Worm (Caenorhabditis elegans) whole organism, late embryonic: ENCODE measurements around the gene ret-1.

ENCODE experiments used
- ceh-34 ChIP-seq: sonication (generic microtip); optimal IDR thresholded peaks from 2 replicates; lab custom pipeline; 2016; ENCODE audit warnings: mild to moderate bottlenecking, missing genetic modification characterization, missing compliant biosample characterization
- pha-4 ChIP-seq: fragments of 150-350 bp; optimal IDR thresholded peaks from 2 replicates; lab custom pipeline; 2018; ENCODE audit warnings: missing biosample characterization, missing genetic modification reagents, missing genetic modification characterization

DNA sequence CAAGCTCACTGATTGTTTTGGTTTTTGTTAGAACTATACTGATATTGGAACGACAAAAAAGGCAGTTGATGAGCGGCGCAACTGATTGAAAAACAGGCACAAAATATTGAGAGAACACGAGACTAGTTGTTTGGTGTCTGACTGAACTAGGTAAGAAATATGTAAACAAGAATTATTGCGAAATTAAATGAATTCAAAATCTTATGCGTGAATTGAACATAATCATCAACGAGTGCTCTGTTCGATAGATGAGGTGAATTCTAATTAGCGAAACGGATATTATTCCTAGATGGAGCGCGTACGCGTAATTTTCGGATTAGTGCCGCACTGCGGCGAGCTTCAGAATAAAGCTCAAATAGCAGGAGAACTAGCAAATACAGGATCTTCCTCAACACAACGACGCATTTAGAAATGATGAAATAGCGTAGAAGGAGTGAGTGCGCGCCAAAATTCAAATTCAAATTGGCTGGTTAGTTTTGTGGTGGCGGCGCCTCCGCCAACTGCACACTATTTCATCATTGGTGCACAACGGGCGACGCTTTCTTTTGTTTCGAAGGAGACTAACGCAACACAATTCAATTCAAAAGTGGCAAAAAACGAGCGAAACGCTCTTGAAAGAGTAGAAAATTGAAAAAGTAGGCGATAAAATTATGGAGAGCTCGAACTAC is 15.0 kb downstream of the ret-1 start:
- no peak for TF ChIP-seq ceh-34
- TF ChIP-seq pha-4: no peak
